Worm (Caenorhabditis elegans) whole organism, L2 larva: Measurements from ENCODE around the gene oig-2.

ENCODE experiments used
- F13H6.1 ChIP-seq: sonication (generic microtip); optimal IDR thresholded peaks from 2 replicates; lab custom pipeline; 2016; ENCODE audit warnings: missing genetic modification characterization, missing compliant biosample characterization
- R02D3.7 ChIP-seq: fragments of 150-350 bp; optimal IDR thresholded peaks from 2 replicates; lab custom pipeline; 2014; ENCODE audit warnings: missing biosample characterization, missing genetic modification characterization
- dmd-4 ChIP-seq: sonication (generic microtip); optimal IDR thresholded peaks from 2 replicates; lab custom pipeline; 2017; ENCODE audit warnings: missing biosample characterization, missing genetic modification characterization
- fos-1 ChIP-seq: fragments of 150-350 bp; optimal IDR thresholded peaks from 2 replicates; lab custom pipeline; 2014; ENCODE audit warnings: missing biosample characterization, missing genetic modification characterization
- lin-11 ChIP-seq: fragments of 150-350 bp; sonication (generic microtip); optimal IDR thresholded peaks from 2 replicates; lab custom pipeline; 2014; ENCODE audit warnings: missing biosample characterization, missing genetic modification characterization, inconsistent platforms, mixed read lengths
- lin-13 ChIP-seq: fragments of 150-350 bp; optimal IDR thresholded peaks from 2 replicates; lab custom pipeline; 2014; ENCODE audit warnings: missing biosample characterization, missing genetic modification reagents, missing genetic modification characterization
- lsy-2 ChIP-seq, 2 experiments: fragments of 150-350 bp in 1 of 2; sonication (generic microtip) in 1 of 2; optimal IDR thresholded peaks; 2 replicates each; lab custom pipeline; 2014 to 2017; ENCODE audit warnings: missing biosample characterization in 2 of 2, missing genetic modification characterization in 2 of 2
- nhr-237 ChIP-seq: fragments of 150-350 bp; optimal IDR thresholded peaks from 2 replicates; lab custom pipeline; 2014; ENCODE audit warnings: missing biosample characterization, missing genetic modification characterization
- nhr-6 ChIP-seq: fragments of 150-350 bp; optimal IDR thresholded peaks from 2 replicates; lab custom pipeline; 2014; ENCODE audit warnings: missing biosample characterization, missing genetic modification characterization
- nhr-77 ChIP-seq: fragments of 150-350 bp; optimal IDR thresholded peaks from 2 replicates; lab custom pipeline; 2014; ENCODE audit warnings: missing biosample characterization, missing genetic modification characterization
- peb-1 ChIP-seq: fragments of 150-350 bp; optimal IDR thresholded peaks from 2 replicates; lab custom pipeline; 2014; ENCODE audit warnings: missing biosample characterization, missing genetic modification characterization
- skn-1 ChIP-seq: sonication (generic microtip); optimal IDR thresholded peaks from 2 replicates; lab custom pipeline; 2017; ENCODE audit warnings: missing biosample characterization, missing genetic modification characterization
- unc-62 ChIP-seq: fragments of 150-350 bp; optimal IDR thresholded peaks from 2 replicates; lab custom pipeline; 2014; ENCODE audit warnings: missing biosample characterization, missing genetic modification reagents, missing genetic modification characterization

ce11 chrII:12995322-12995721, 12.6 kb downstream of the oig-2 start:
- no peak for TF ChIP-seq R02D3.7
- TF ChIP-seq dmd-4: no peak
- no peak for TF ChIP-seq skn-1 (tag; lab: Kevin White, UChicago)
- TF ChIP-seq fos-1 (tag; lab: Kevin White, UChicago): no peak
- TF ChIP-seq unc-62 (GFP tag; lab: Kevin White, UChicago): no peak
- TF ChIP-seq nhr-6 (tag; lab: Kevin White, UChicago): no peak
- TF ChIP-seq peb-1 (tag; lab: Kevin White, UChicago): no peak
- TF ChIP-seq lin-13 (GFP tag; lab: Kevin White, UChicago): no peak
- TF ChIP-seq nhr-237: no peak
- TF ChIP-seq F13H6.1: no peak
- no peak for TF ChIP-seq nhr-77 (tag; lab: Kevin White, UChicago)
- TF ChIP-seq lin-11 (tag; lab: Kevin White, UChicago): no peak
- no peak for TF ChIP-seq lsy-2 (tag; optimal IDR thresholded peaks at IDR 0.05; lab: Kevin White, UChicago)
